Worm (Caenorhabditis elegans) whole organism, L4 larva: ENCODE results near the gene F53F1.2.

Experiments
- F44E2.7 ChIP-seq: fragments of 200-800 bp; sonication (Bioruptor generic); IDR thresholded peaks from 2 replicates; pipeline ENCODE4 v2.1.2; 2022; ENCODE audit warnings: missing genetic modification characterization, missing compliant biosample characterization
- F49E8.2 ChIP-seq: sonication (generic microtip); optimal IDR thresholded peaks from 2 replicates; lab custom pipeline; 2016; ENCODE audit warnings: missing compliant biosample characterization, mild to moderate bottlenecking, missing genetic modification characterization, borderline replicate concordance
- T20F7.1 ChIP-seq: fragments of 200-800 bp; sonication (Bioruptor generic); optimal IDR thresholded peaks from 2 replicates; lab custom pipeline; 2018; ENCODE audit warnings: mild to moderate bottlenecking, missing genetic modification characterization, missing compliant biosample characterization
- Y48G9A.11 ChIP-seq: fragments of 200-800 bp; sonication (Bioruptor generic); IDR thresholded peaks from 2 replicates; pipeline ENCODE4 v1.3.6; 2022; ENCODE audit warnings: missing genetic modification reagents, missing genetic modification characterization, missing compliant biosample characterization
- Y5F2A.4 ChIP-seq: fragments of 200-800 bp; sonication (Bioruptor generic); optimal IDR thresholded peaks from 2 replicates; lab custom pipeline; 2018; ENCODE audit warnings: mild to moderate bottlenecking, missing genetic modification characterization, missing compliant biosample characterization
- aly-2 ChIP-seq: sonication (generic microtip); optimal IDR thresholded peaks from 2 replicates; lab custom pipeline; 2018; ENCODE audit warnings: missing biosample characterization, missing genetic modification characterization
- ama-1 ChIP-seq: fragments of 150-350 bp; optimal IDR thresholded peaks from 2 replicates; lab custom pipeline; 2014; ENCODE audit warnings: inconsistent platforms, mixed read lengths
- arid-1 ChIP-seq: fragments of 200-800 bp; sonication (Bioruptor generic); conservative IDR thresholded peaks from 2 replicates; pipeline ENCODE4 v1.3.6; 2022; ENCODE audit warnings: missing genetic modification reagents, missing genetic modification characterization, missing compliant biosample characterization
- attf-4 ChIP-seq: sonication (generic microtip); optimal IDR thresholded peaks from 3 replicates; lab custom pipeline; 2017; ENCODE audit warnings: missing biosample characterization, missing genetic modification characterization
- ces-1 ChIP-seq: fragments of 150-350 bp; sonication (generic microtip); optimal IDR thresholded peaks from 4 replicates; lab custom pipeline; 2014; ENCODE audit warnings: missing biosample characterization, missing genetic modification reagents, missing genetic modification characterization
- cey-2 ChIP-seq: sonication (generic microtip); optimal IDR thresholded peaks from 3 replicates; lab custom pipeline; 2017; ENCODE audit warnings: missing genetic modification characterization, mild to moderate bottlenecking, missing compliant biosample characterization, antibody characterized with exemption, borderline replicate concordance; ENCODE audit not compliant: insufficient read depth
- daf-16 ChIP-seq, 3 experiments: sonication (generic microtip); optimal IDR thresholded peaks; 2 replicates each; lab custom pipeline; 2016 to 2017; ENCODE audit warnings: missing genetic modification characterization in 3 of 3, missing genetic modification reagents in 3 of 3, mild to moderate bottlenecking in 2 of 3, missing compliant biosample characterization in 2 of 3, missing biosample characterization in 1 of 3, moderate library complexity in 1 of 3
- daf-8 ChIP-seq: fragments of 200-800 bp; sonication (Bioruptor generic); IDR thresholded peaks from 2 replicates; pipeline ENCODE4 v1.3.6; 2022; ENCODE audit warnings: missing genetic modification characterization, missing compliant biosample characterization
- dpl-1 ChIP-seq: fragments of 150-350 bp; optimal IDR thresholded peaks from 2 replicates; lab custom pipeline; 2014; ENCODE audit warnings: missing biosample characterization, missing genetic modification reagents, missing genetic modification characterization
- dve-1 ChIP-seq: sonication (generic microtip); optimal IDR thresholded peaks from 2 replicates; lab custom pipeline; 2017; ENCODE audit warnings: antibody characterized with exemption, mild to moderate bottlenecking, missing genetic modification characterization, missing compliant biosample characterization; ENCODE audit not compliant: insufficient read depth
- egl-27 ChIP-seq: sonication (generic microtip); optimal IDR thresholded peaks from 3 replicates; lab custom pipeline; 2017; ENCODE audit warnings: missing biosample characterization, missing genetic modification reagents, missing genetic modification characterization
- fkh-10 ChIP-seq: fragments of 150-350 bp; optimal IDR thresholded peaks from 2 replicates; lab custom pipeline; 2014; ENCODE audit warnings: missing biosample characterization, missing genetic modification reagents, missing genetic modification characterization
- fos-1 ChIP-seq: fragments of 150-350 bp; optimal IDR thresholded peaks from 2 replicates; lab custom pipeline; 2014; ENCODE audit warnings: missing biosample characterization, missing genetic modification characterization
- hif-1 ChIP-seq, 2 experiments: sonication (generic microtip); optimal IDR thresholded peaks; 2 replicates each; lab custom pipeline; 2016 to 2017; ENCODE audit warnings: missing compliant biosample characterization in 2 of 2, missing genetic modification characterization in 2 of 2, missing genetic modification reagents in 2 of 2, missing genotype in 2 of 2, mild to moderate bottlenecking in 1 of 2
- hlh-11 ChIP-seq: fragments of 200-800 bp; sonication (Bioruptor generic); optimal IDR thresholded peaks from 2 replicates; lab custom pipeline; 2018; ENCODE audit warnings: mild to moderate bottlenecking, missing genetic modification characterization, missing compliant biosample characterization
- hlh-30 ChIP-seq: sonication (generic microtip); optimal IDR thresholded peaks from 2 replicates; lab custom pipeline; 2017; ENCODE audit warnings: antibody characterized with exemption, mild to moderate bottlenecking, missing genetic modification characterization, missing compliant biosample characterization; ENCODE audit not compliant: insufficient read depth
- lim-7 ChIP-seq: fragments of 200-800 bp; sonication (Bioruptor generic); IDR thresholded peaks from 2 replicates; pipeline ENCODE4 v1.3.6; 2022; ENCODE audit warnings: missing genetic modification characterization, missing compliant biosample characterization
- lin-15B ChIP-seq: fragments of 150-350 bp; sonication (generic microtip); optimal IDR thresholded peaks from 3 replicates; lab custom pipeline; 2014; ENCODE audit warnings: missing biosample characterization, missing genetic modification characterization
- lsy-2 ChIP-seq, 2 experiments: fragments of 150-350 bp in 1 of 2; sonication (generic microtip) in 1 of 2; optimal IDR thresholded peaks; 2 replicates each; lab custom pipeline; 2014 to 2017; ENCODE audit warnings: missing biosample characterization in 2 of 2, missing genetic modification characterization in 2 of 2
- mep-1 ChIP-seq: fragments of 150-350 bp; sonication (generic microtip); optimal IDR thresholded peaks from 3 replicates; lab custom pipeline; 2014; ENCODE audit warnings: missing biosample characterization, missing genetic modification characterization
- nhr-102 ChIP-seq: sonication (generic microtip); optimal IDR thresholded peaks from 2 replicates; lab custom pipeline; 2016; ENCODE audit warnings: mild to moderate bottlenecking, missing genetic modification characterization, moderate library complexity, missing compliant biosample characterization
- nhr-237 ChIP-seq: sonication (generic microtip); optimal IDR thresholded peaks from 2 replicates; lab custom pipeline; 2017; ENCODE audit warnings: missing biosample characterization, missing genetic modification characterization
- nhr-48 ChIP-seq: sonication (generic microtip); optimal IDR thresholded peaks from 2 replicates; lab custom pipeline; 2016; ENCODE audit warnings: mild to moderate bottlenecking, missing genetic modification characterization, missing compliant biosample characterization
- nhr-6 ChIP-seq: fragments of 150-350 bp; optimal IDR thresholded peaks from 2 replicates; lab custom pipeline; 2014; ENCODE audit warnings: missing biosample characterization, missing genetic modification characterization
- pha-4 ChIP-seq, 2 experiments: fragments of 150-350 bp in 1 of 2; fragments of 200-800 bp in 1 of 2; sonication (Bioruptor generic) in 1 of 2; IDR thresholded peaks in 1 of 2; optimal IDR thresholded peaks in 1 of 2; 2 replicates each; pipeline versions ENCODE4 v1.3.6 to Lab custom; 2014 to 2022; ENCODE audit warnings: missing genetic modification characterization in 2 of 2, missing genetic modification reagents in 2 of 2, missing biosample characterization in 1 of 2, missing compliant biosample characterization in 1 of 2
- php-3 ChIP-seq: fragments of 200-800 bp; sonication (Bioruptor generic); IDR thresholded peaks from 2 replicates; pipeline ENCODE4 v1.3.6; 2022; ENCODE audit warnings: missing genetic modification reagents, missing genetic modification characterization, missing compliant biosample characterization
- pqm-1 ChIP-seq: sonication (generic microtip); optimal IDR thresholded peaks from 2 replicates; lab custom pipeline; 2017; ENCODE audit warnings: missing biosample characterization, missing genetic modification characterization
- saeg-2 ChIP-seq: fragments of 200-800 bp; sonication (Bioruptor generic); IDR thresholded peaks from 2 replicates; pipeline ENCODE4 v1.3.6; 2022; ENCODE audit warnings: missing genetic modification reagents, missing genetic modification characterization, missing compliant biosample characterization
- set-16 ChIP-seq: fragments of 200-800 bp; sonication (Bioruptor generic); IDR thresholded peaks from 2 replicates; pipeline ENCODE4 v1.3.6; 2022; ENCODE audit warnings: missing genetic modification reagents, missing genetic modification characterization, missing compliant biosample characterization
- skn-1 ChIP-seq: fragments of 150-350 bp; optimal IDR thresholded peaks from 2 replicates; lab custom pipeline; 2014; ENCODE audit warnings: missing biosample characterization, missing genetic modification characterization
- spr-1 ChIP-seq: sonication (generic microtip); optimal IDR thresholded peaks from 2 replicates; lab custom pipeline; 2016; ENCODE audit warnings: mild to moderate bottlenecking, missing genetic modification characterization, missing compliant biosample characterization
- unc-130 ChIP-seq: sonication (generic microtip); optimal IDR thresholded peaks from 2 replicates; lab custom pipeline; 2016; ENCODE audit warnings: missing genetic modification reagents, missing genetic modification characterization, missing compliant biosample characterization
- unc-62 ChIP-seq, 3 experiments: fragments of 150-350 bp in 1 of 3; sonication (generic microtip); optimal IDR thresholded peaks in 2 of 3; peaks in 1 of 3; 1 replicate in 1 of 3; 2 replicates in 2 of 3; lab custom pipeline; 2014 to 2017; ENCODE audit warnings: missing biosample characterization in 3 of 3, missing genetic modification characterization in 3 of 3, missing genetic modification reagents in 3 of 3, missing genotype in 1 of 3
- vab-7 ChIP-seq: fragments of 200-800 bp; sonication (Bioruptor generic); IDR thresholded peaks from 2 replicates; pipeline ENCODE4 v1.3.6; 2022; ENCODE audit warnings: missing genetic modification reagents, missing genetic modification characterization, missing compliant biosample characterization
- zag-1 ChIP-seq: fragments of 150-350 bp; optimal IDR thresholded peaks from 2 replicates; lab custom pipeline; 2014; ENCODE audit warnings: missing biosample characterization, missing genetic modification characterization
- zip-11 ChIP-seq: fragments of 200-800 bp; sonication (Bioruptor generic); IDR thresholded peaks from 2 replicates; pipeline ENCODE4 v1.3.6; 2022; ENCODE audit warnings: missing genetic modification characterization, missing compliant biosample characterization
- ztf-7 ChIP-seq: fragments of 150-350 bp; optimal IDR thresholded peaks from 2 replicates; lab custom pipeline; 2014; ENCODE audit warnings: missing biosample characterization, missing genetic modification characterization

F53F1.2 gene

ce11 chrV:13402524-13402923 lies 4.1 kb upstream of the F53F1.2 start (continued):
- no peak for TF ChIP-seq nhr-6 (tag; lab: Kevin White, UChicago)
- TF ChIP-seq hlh-11 (tag; lab: Kevin White, UChicago) = peak; percentile 57
- TF ChIP-seq hlh-30 (tag; lab: Kevin White, UChicago) = peak; percentile 72
- no peak for TF ChIP-seq hif-1 (tag; optimal IDR thresholded peaks at IDR 0.05; lab: Kevin White, UChicago)
- no peak for TF ChIP-seq nhr-48 (tag; lab: Kevin White, UChicago)
- TF ChIP-seq F49E8.2 (tag; lab: Kevin White, UChicago) = no peak
- TF ChIP-seq daf-8 (GFP tag; lab: Robert Waterston, UW) = no peak
- TF ChIP-seq fos-1 (tag; lab: Kevin White, UChicago) = no peak

DNA sequence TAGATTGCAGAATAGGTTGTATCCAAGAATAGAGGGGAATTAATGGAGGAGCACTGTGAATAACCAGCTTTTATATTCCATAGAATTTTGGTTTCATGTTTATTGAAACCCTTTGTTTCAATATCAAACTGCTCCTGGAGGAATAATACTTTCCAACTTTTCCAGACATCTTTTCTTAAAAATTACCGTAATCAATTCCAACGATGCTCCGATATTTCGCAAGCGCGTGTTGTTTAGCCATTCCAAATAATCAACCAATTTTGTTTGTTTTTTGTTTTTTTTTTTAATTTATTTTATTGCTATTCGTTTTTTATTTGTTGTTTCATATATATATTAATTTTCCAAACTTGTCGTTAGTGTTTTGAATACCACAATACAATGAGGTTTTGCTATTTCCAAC lies 584 bp upstream of the F53F1.2 start, which contains the start of gene cutl-1:
TSS of gene cutl-1 (minus strand) at position 83 of the 400 bp plus-strand sequence.
- TF ChIP-seq T20F7.1 (GFP tag; lab: Kevin White, UChicago) = peak; percentile 74
- TF ChIP-seq pha-4 (GFP tag; IDR thresholded peaks at IDR 0.05; lab: Robert Waterston, UW) = no peak
- TF ChIP-seq pha-4 (tag; optimal IDR thresholded peaks at IDR 0.05; lab: Kevin White, UChicago) = no peak
- TF ChIP-seq Y48G9A.11 (GFP tag; lab: Robert Waterston, UW) = peak; percentile 94
- TF ChIP-seq lsy-2 (tag; optimal IDR thresholded peaks at IDR 0.05; lab: Kevin White, UChicago) = peak in 1 of 2 experiments; percentile 15
- no peak for TF ChIP-seq ces-1 (GFP tag; lab: Kevin White, UChicago)
- TF ChIP-seq, all 104 proteins: peak for 3

ce11 chrV:13407913-13408312 lies 1.3 kb downstream of the F53F1.2 start, which contains the start of gene F53F1.3:
Gene F53F1.3, plus strand, starts transcription at chrV:13408242.
- TF ChIP-seq spr-1 (tag; lab: Kevin White, UChicago) (no peak), skn-1 (tag; lab: Kevin White, UChicago) (no peak), lin-15B (tag; lab: Kevin White, UChicago) (no peak), ztf-7 (no peak), nhr-102 (tag; lab: Kevin White, UChicago) (no peak), zag-1 (tag; lab: Kevin White, UChicago) (no peak), Y5F2A.4 (GFP tag; lab: Kevin White, UChicago) (no peak), nhr-237 (tag; lab: Kevin White, UChicago) (no peak), nhr-48 (tag; lab: Kevin White, UChicago) (no peak), fkh-10 (GFP tag; lab: Kevin White, UChicago) (no peak), vab-7 (GFP tag; lab: Robert Waterston, UW) (no peak), aly-2 (no peak), set-16 (no peak), hlh-30 (tag; lab: Kevin White, UChicago) (peak; percentile 21), dpl-1 (no peak), F44E2.7 (GFP tag; lab: Robert Waterston, UW) (no peak), T20F7.1 (GFP tag; lab: Kevin White, UChicago) (peak; percentile 22), unc-62 (GFP tag; optimal IDR thresholded peaks at IDR 0.05 in 1 of 2; lab: Kevin White, UChicago) (no peak), unc-62 (tag; optimal IDR thresholded peaks at IDR 0.05; lab: Kevin White, UChicago) (no peak), php-3 (GFP tag; lab: Robert Waterston, UW) (no peak), cey-2 (tag; lab: Kevin White, UChicago) (no peak), egl-27 (no peak), dve-1 (peak; percentile 7), arid-1 (GFP tag; lab: Robert Waterston, UW) (no peak), hlh-11 (tag; lab: Kevin White, UChicago) (peak; percentile 25), attf-4 (tag; lab: Kevin White, UChicago) (no peak), pqm-1 (tag; lab: Kevin White, UChicago) (peak; percentile 41), daf-16 (GFP tag; optimal IDR thresholded peaks at IDR 0.05; lab: Kevin White, UChicago) (no peak), daf-16 (tag; optimal IDR thresholded peaks at IDR 0.05; lab: Kevin White, UChicago) (no peak), lim-7 (GFP tag; lab: Robert Waterston, UW) (no peak), ama-1 (lab: Kevin White, UChicago) (no peak), F49E8.2 (tag; lab: Kevin White, UChicago) (no peak), saeg-2 (no peak), nhr-6 (tag; lab: Kevin White, UChicago) (no peak), zip-11 (GFP tag; lab: Robert Waterston, UW) (no peak), daf-8 (GFP tag; lab: Robert Waterston, UW) (no peak), mep-1 (no peak), unc-130 (GFP tag; lab: Kevin White, UChicago) (no peak)
